Worm (Caenorhabditis elegans) whole organism, L3 larva: ENCODE data around the gene Y49F6B.6.

Source experiments
- elt-2 ChIP-seq: sonication (generic microtip); optimal IDR thresholded peaks from 2 replicates; lab custom pipeline; 2016; ENCODE audit warnings: missing genetic modification reagents, mild to moderate bottlenecking, missing genetic modification characterization, missing compliant biosample characterization
- lin-15B ChIP-seq: fragments of 150-350 bp; optimal IDR thresholded peaks from 2 replicates; lab custom pipeline; 2014; ENCODE audit warnings: missing biosample characterization, missing genetic modification characterization
- nhr-11 ChIP-seq: fragments of 150-350 bp; optimal IDR thresholded peaks from 2 replicates; lab custom pipeline; 2014; ENCODE audit warnings: missing biosample characterization, missing genetic modification characterization
- nhr-67 ChIP-seq: fragments of 150-350 bp; optimal IDR thresholded peaks from 2 replicates; lab custom pipeline; 2014; ENCODE audit warnings: missing biosample characterization, missing genetic modification characterization
- pqm-1 ChIP-seq: fragments of 150-350 bp; optimal IDR thresholded peaks from 2 replicates; lab custom pipeline; 2017; ENCODE audit warnings: missing biosample characterization, missing genetic modification characterization, inconsistent platforms

ce11 chrII:3434893-3435503 lies 37.9 kb upstream of the Y49F6B.6 start:
- TF ChIP-seq pqm-1 (tag; lab: Kevin White, UChicago) (no peak), nhr-67 (tag; lab: Kevin White, UChicago) (no peak), lin-15B (no peak), elt-2 (tag; lab: Kevin White, UChicago) (no peak), nhr-11 (tag; lab: Kevin White, UChicago) (no peak)
